Fruit fly (Drosophila melanogaster) whole organism: Measurements from ENCODE around the gene awd.

Experiments
- CG8478 ChIP-seq: fragments of >200 bp; optimal IDR thresholded peaks from 2 replicates; lab custom pipeline; 2018; ENCODE audit warnings: inconsistent platforms
- psq ChIP-seq: fragments of >200 bp; optimal IDR thresholded peaks from 2 replicates; lab custom pipeline; 2017

DNA sequence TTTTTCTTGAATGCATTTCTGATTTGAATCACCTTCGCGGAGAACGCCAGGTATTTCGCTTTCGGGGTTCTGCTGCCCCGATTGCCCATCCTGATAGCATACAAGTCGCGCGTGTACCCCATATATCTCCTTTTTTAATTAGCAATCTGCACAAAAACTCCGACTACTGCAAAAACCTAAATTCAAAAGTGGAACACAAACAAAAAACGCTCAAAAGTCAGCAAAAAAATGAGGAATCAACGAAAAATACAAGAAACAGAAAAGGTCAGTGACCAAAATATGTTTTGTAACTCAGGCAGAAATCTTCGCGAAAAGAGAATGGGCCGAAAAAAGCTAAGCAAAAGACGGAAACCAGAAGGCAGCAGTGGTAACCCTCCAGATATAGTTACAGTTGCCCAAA is 29.6 kb downstream of the awd start:
- TF ChIP-seq psq (lab: Kevin White, UChicago) (no peak), CG8478 (lab: Kevin White, UChicago) (no peak)
